Fruit fly (Drosophila melanogaster) whole organism, embryonic: Measurements from ENCODE around the gene PGAP2.

Experiments
- Asciz ChIP-seq: fragments of 200-800 bp; sonication (Bioruptor generic); optimal IDR thresholded peaks from 2 replicates; lab custom pipeline; 2017; ENCODE audit warnings: missing biosample characterization, mild to moderate bottlenecking, missing genetic modification characterization, missing genetic modification reagents
- Atf3 ChIP-seq: fragments of 200-800 bp; sonication (Bioruptor generic); optimal IDR thresholded peaks from 3 replicates; lab custom pipeline; 2016; ENCODE audit warnings: missing biosample characterization, missing genetic modification characterization
- Blimp-1 ChIP-seq: fragments of 200-800 bp; sonication (Bioruptor generic); optimal IDR thresholded peaks from 3 replicates; lab custom pipeline; 2018; ENCODE audit warnings: missing biosample characterization, missing genetic modification characterization, mild to moderate bottlenecking, moderate library complexity, missing genetic modification reagents
- BtbVII ChIP-seq: fragments of 200-800 bp; sonication (Bioruptor generic); optimal IDR thresholded peaks from 3 replicates; lab custom pipeline; 2017; ENCODE audit warnings: missing biosample characterization, mild to moderate bottlenecking, missing genetic modification characterization
- CG10209 ChIP-seq: fragments of 200-800 bp; sonication (Bioruptor generic); optimal IDR thresholded peaks from 3 replicates; lab custom pipeline; 2017; ENCODE audit warnings: missing biosample characterization, mild to moderate bottlenecking, missing genetic modification characterization, missing genetic modification reagents
- CG11247 ChIP-seq: fragments of 200-800 bp; sonication (Bioruptor generic); IDR thresholded peaks from 2 replicates; pipeline ENCODE4 v1.3.6; 2022; ENCODE audit warnings: missing biosample characterization, missing genetic modification characterization
- CG11696 ChIP-seq: fragments of 200-800 bp; sonication (Bioruptor generic); IDR thresholded peaks from 2 replicates; pipeline ENCODE4 v1.3.6; 2022; ENCODE audit warnings: missing biosample characterization, missing genetic modification characterization
- CG13287 ChIP-seq: fragments of 200-800 bp; sonication (Bioruptor generic); IDR thresholded peaks from 2 replicates; pipeline ENCODE4 v1.3.6; 2022; ENCODE audit warnings: missing biosample characterization, missing genetic modification characterization; ENCODE audit not compliant: partially characterized antibody
- CG17829 ChIP-seq: fragments of 200-800 bp; optimal IDR thresholded peaks from 2 replicates; lab custom pipeline; 2019; ENCODE audit warnings: missing biosample characterization, mild to moderate bottlenecking, missing genetic modification characterization, moderate library complexity
- CG2129 ChIP-seq: fragments of 200-800 bp; sonication (Bioruptor generic); IDR thresholded peaks from 2 replicates; pipeline ENCODE4 v1.3.6; 2022; ENCODE audit warnings: missing biosample characterization, missing genetic modification characterization; ENCODE audit not compliant: partially characterized antibody
- CG30020 ChIP-seq: fragments of 200-800 bp; optimal IDR thresholded peaks from 2 replicates; lab custom pipeline; 2019; ENCODE audit warnings: missing biosample characterization, mild to moderate bottlenecking, missing genetic modification characterization, moderate library complexity
- CG34224 ChIP-seq: fragments of 200-800 bp; sonication (Bioruptor generic); IDR thresholded peaks from 3 replicates; pipeline ENCODE4 v1.3.6; 2022; ENCODE audit warnings: missing biosample characterization, missing genetic modification characterization; ENCODE audit not compliant: partially characterized antibody
- CG3726 ChIP-seq: fragments of 200-800 bp; sonication (Bioruptor generic); IDR thresholded peaks from 3 replicates; pipeline ENCODE4, ENCODE4 v1.3.6; 2022; ENCODE audit warnings: missing biosample characterization, missing genetic modification characterization
- CG6175 ChIP-seq: fragments of 200-800 bp; sonication (Bioruptor generic); IDR thresholded peaks from 3 replicates; pipeline ENCODE4 v1.3.6; 2022; ENCODE audit warnings: missing biosample characterization, missing genetic modification characterization
- CG7271 ChIP-seq: fragments of 200-800 bp; sonication (Bioruptor generic); optimal IDR thresholded peaks from 2 replicates; lab custom pipeline; 2018; ENCODE audit warnings: missing biosample characterization, mild to moderate bottlenecking, missing genetic modification characterization, moderate library complexity
- CG9609 ChIP-seq: fragments of 200-800 bp; sonication (Bioruptor generic); optimal IDR thresholded peaks from 3 replicates; lab custom pipeline; 2016; ENCODE audit warnings: missing biosample characterization, missing genetic modification characterization
- CG9932 ChIP-seq: fragments of 200-800 bp; sonication (Bioruptor generic); IDR thresholded peaks from 2 replicates; pipeline ENCODE4 v1.3.6; 2022; ENCODE audit warnings: missing biosample characterization, missing genetic modification characterization
- Fer2 ChIP-seq: fragments of 200-800 bp; sonication (Bioruptor generic); optimal IDR thresholded peaks from 2 replicates; lab custom pipeline; 2018; ENCODE audit warnings: missing biosample characterization, mild to moderate bottlenecking, missing genetic modification characterization, moderate library complexity
- Gsc ChIP-seq: fragments of 200-800 bp; sonication (Bioruptor generic); IDR thresholded peaks from 2 replicates; pipeline ENCODE4 v1.3.6; 2022; ENCODE audit warnings: missing biosample characterization, missing genetic modification characterization
- Gug ChIP-seq: fragments of 200-800 bp; sonication (Bioruptor generic); IDR thresholded peaks from 4 replicates; pipeline ENCODE4 v1.3.6; 2022; ENCODE audit warnings: missing biosample characterization, missing genetic modification characterization
- HLH3B ChIP-seq: fragments of 200-800 bp; sonication (Bioruptor generic); IDR thresholded peaks from 2 replicates; pipeline ENCODE4 v1.3.6; 2022; ENCODE audit warnings: missing biosample characterization, missing genetic modification characterization
- HLHmδ ChIP-seq: fragments of 200-800 bp; sonication (Bioruptor generic); optimal IDR thresholded peaks from 2 replicates; lab custom pipeline; 2018; ENCODE audit warnings: missing biosample characterization, mild to moderate bottlenecking, missing genetic modification characterization, moderate library complexity
- Hr51 ChIP-seq, 2 experiments: fragments of 200-800 bp; sonication (Bioruptor generic); optimal IDR thresholded peaks; 2 replicates in 1 of 2; 3 replicates in 1 of 2; lab custom pipeline; 2016 to 2018; ENCODE audit warnings: missing biosample characterization in 2 of 2, missing genetic modification characterization in 2 of 2, mild to moderate bottlenecking in 1 of 2, moderate library complexity in 1 of 2
- MESR4 ChIP-seq: fragments of 200-800 bp; sonication (Bioruptor generic); optimal IDR thresholded peaks from 2 replicates; lab custom pipeline; 2018; ENCODE audit warnings: missing biosample characterization, mild to moderate bottlenecking, missing genetic modification characterization, moderate library complexity
- NFAT ChIP-seq: fragments of 200-800 bp; sonication (Bioruptor generic); IDR thresholded peaks from 2 replicates; pipeline ENCODE4 v1.3.6; 2022; ENCODE audit warnings: missing biosample characterization, missing genetic modification characterization
- Rx ChIP-seq: fragments of 200-800 bp; sonication (Bioruptor generic); IDR thresholded peaks from 2 replicates; pipeline ENCODE4 v1.3.6; 2022; ENCODE audit warnings: missing biosample characterization, missing genetic modification characterization
- Side ChIP-seq: fragments of 200-800 bp; sonication (Bioruptor generic); optimal IDR thresholded peaks from 2 replicates; lab custom pipeline; 2016; ENCODE audit warnings: missing biosample characterization, missing genetic modification characterization
- Ssrp ChIP-seq: fragments of 200-800 bp; sonication (Bioruptor generic); optimal IDR thresholded peaks from 2 replicates; lab custom pipeline; 2018; ENCODE audit warnings: missing biosample characterization, mild to moderate bottlenecking, missing genetic modification characterization, moderate library complexity
- Usf ChIP-seq: fragments of 200-800 bp; sonication (Bioruptor generic); optimal IDR thresholded peaks from 2 replicates; lab custom pipeline; 2017; ENCODE audit warnings: missing genotype, missing biosample characterization, missing genetic modification characterization
- abd-A ChIP-seq: fragments of 200-800 bp; sonication (Bioruptor generic); optimal IDR thresholded peaks from 3 replicates; lab custom pipeline; 2019; ENCODE audit warnings: missing biosample characterization, mild to moderate bottlenecking, missing genetic modification characterization, moderate library complexity
- ci ChIP-seq: fragments of 200-800 bp; sonication (Bioruptor generic); IDR thresholded peaks from 3 replicates; pipeline ENCODE4 v1.3.6; 2022; ENCODE audit warnings: missing biosample characterization, missing genetic modification characterization
- crol ChIP-seq: fragments of 200-800 bp; sonication (Bioruptor generic); IDR thresholded peaks from 2 replicates; pipeline ENCODE4 v1.3.6; 2022; ENCODE audit warnings: missing biosample characterization, missing genetic modification characterization
- crp ChIP-seq, 2 experiments: fragments of 200-800 bp; sonication (Bioruptor generic); optimal IDR thresholded peaks; 2 replicates in 1 of 2; 3 replicates in 1 of 2; lab custom pipeline; 2017; ENCODE audit warnings: missing biosample characterization in 2 of 2, missing genetic modification characterization in 2 of 2, mild to moderate bottlenecking in 1 of 2, moderate library complexity in 1 of 2
- da ChIP-seq: fragments of 200-800 bp; sonication (Bioruptor generic); optimal IDR thresholded peaks from 2 replicates; lab custom pipeline; 2016; ENCODE audit warnings: missing biosample characterization, missing genetic modification characterization
- dm ChIP-seq: fragments of 200-800 bp; sonication (Bioruptor generic); optimal IDR thresholded peaks from 3 replicates; lab custom pipeline; 2016; ENCODE audit warnings: missing biosample characterization, missing genetic modification characterization
- dmrt11E ChIP-seq: fragments of 200-800 bp; sonication (Bioruptor generic); optimal IDR thresholded peaks from 3 replicates; lab custom pipeline; 2018; ENCODE audit warnings: missing biosample characterization, mild to moderate bottlenecking, missing genetic modification characterization, moderate library complexity
- eyg ChIP-seq: fragments of 200-800 bp; sonication (Bioruptor generic); optimal IDR thresholded peaks from 3 replicates; lab custom pipeline; 2016; ENCODE audit warnings: missing biosample characterization, missing genetic modification characterization
- fd64A ChIP-seq: fragments of 200-800 bp; sonication (Bioruptor generic); optimal IDR thresholded peaks from 3 replicates; lab custom pipeline; 2018; ENCODE audit warnings: missing biosample characterization, mild to moderate bottlenecking, missing genetic modification characterization
- ken ChIP-seq: fragments of 200-800 bp; sonication (Bioruptor generic); IDR thresholded peaks from 3 replicates; pipeline ENCODE4 v1.3.6; 2022; ENCODE audit warnings: missing biosample characterization, missing genetic modification characterization
- lmd ChIP-seq: fragments of 200-800 bp; sonication (Bioruptor generic); IDR thresholded peaks from 2 replicates; pipeline ENCODE4 v1.3.6; 2022; ENCODE audit warnings: missing biosample characterization, missing genetic modification characterization
- oc ChIP-seq: fragments of 200-800 bp; sonication (Bioruptor generic); optimal IDR thresholded peaks from 2 replicates; lab custom pipeline; 2018; ENCODE audit warnings: missing biosample characterization, mild to moderate bottlenecking, missing genetic modification characterization, moderate library complexity
- org-1 ChIP-seq: fragments of 200-800 bp; sonication (Bioruptor generic); optimal IDR thresholded peaks from 2 replicates; lab custom pipeline; 2017; ENCODE audit warnings: missing biosample characterization, missing genetic modification characterization
- pan ChIP-seq, 4 experiments: fragments of >200 bp in 3 of 4; fragments of 200-800 bp in 1 of 4; sonication (Bioruptor generic) in 1 of 4; optimal IDR thresholded peaks in 3 of 4; IDR thresholded peaks in 1 of 4; 2 replicates each; pipeline versions ENCODE4 v1.3.6 to Lab custom; 2017 to 2022; ENCODE audit warnings: missing biosample characterization in 2 of 4, missing genetic modification characterization in 2 of 4, mixed read lengths in 1 of 4
- pho ChIP-seq: fragments of 200-800 bp; sonication (Bioruptor generic); optimal IDR thresholded peaks from 2 replicates; lab custom pipeline; 2016; ENCODE audit warnings: missing biosample characterization, missing genetic modification characterization
- pita ChIP-seq: fragments of 200-800 bp; sonication (Bioruptor generic); optimal IDR thresholded peaks from 2 replicates; lab custom pipeline; 2017; ENCODE audit warnings: missing biosample characterization, mild to moderate bottlenecking, missing genetic modification characterization
- slou ChIP-seq: fragments of 200-800 bp; sonication (Bioruptor generic); optimal IDR thresholded peaks from 3 replicates; lab custom pipeline; 2016; ENCODE audit warnings: missing biosample characterization, missing genetic modification characterization
- sug ChIP-seq: fragments of 200-800 bp; optimal IDR thresholded peaks from 2 replicates; lab custom pipeline; 2019; ENCODE audit warnings: missing biosample characterization, mild to moderate bottlenecking, missing genetic modification characterization, moderate library complexity
- ttk ChIP-seq: fragments of 200-800 bp; sonication (Bioruptor generic); IDR thresholded peaks from 2 replicates; pipeline ENCODE4 v2.1.2; 2022; ENCODE audit warnings: missing biosample characterization, missing genetic modification characterization

PGAP2 gene

DNA sequence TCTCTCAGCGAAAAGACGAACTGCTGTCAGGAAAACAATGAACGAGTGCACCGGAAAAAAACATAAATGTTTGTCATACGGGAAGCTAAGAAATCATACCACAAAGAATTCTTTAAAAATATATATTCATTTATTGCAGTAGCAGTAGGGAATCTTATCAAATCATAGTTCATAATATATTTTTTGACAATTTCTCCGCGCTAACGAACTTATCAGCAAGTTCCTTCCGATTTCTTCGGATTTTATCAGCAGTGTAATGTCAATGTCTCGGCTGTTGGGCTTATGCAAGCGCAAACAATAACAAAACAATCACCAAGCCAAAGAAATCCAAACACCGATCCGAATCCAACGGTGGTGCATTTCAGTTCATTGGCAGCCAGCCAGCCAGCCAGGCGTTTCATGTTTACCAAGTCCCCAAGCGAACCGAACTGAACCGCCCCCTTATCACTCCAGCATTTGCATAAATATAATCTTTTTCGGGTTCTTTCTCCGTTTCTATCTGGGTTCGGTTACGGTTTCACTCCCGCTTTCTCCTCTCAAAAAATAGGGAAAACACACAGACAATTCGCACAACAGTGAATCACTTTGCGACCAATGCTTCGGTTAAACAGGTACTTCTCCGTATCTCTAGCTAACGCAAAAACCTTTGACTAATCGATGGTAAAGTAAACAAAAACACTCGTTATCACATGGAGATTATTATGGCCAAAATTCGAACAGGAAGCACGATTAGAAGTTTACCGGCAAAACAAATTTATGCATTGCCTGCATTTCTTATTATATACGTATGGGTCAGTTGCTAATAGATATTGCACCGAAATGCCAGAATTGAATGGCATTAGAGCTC, 8.4 kb upstream of the PGAP2 start (continued):
- TF ChIP-seq Blimp-1 (GFP tag; lab: Kevin White, UChicago) (peak; percentile 56), oc (peak; percentile 57), CG6175 (no peak), eyg (GFP tag; lab: Kevin White, UChicago) (no peak), HLHmδ (no peak), Ssrp (tag; lab: Kevin White, UChicago) (peak; percentile 48), HLH3B (GFP tag; lab: Robert Waterston, UW) (0 out of 2 replicates have a peak, but pooled peaks have one; percentile 22), MESR4 (no peak), crp (GFP tag; optimal IDR thresholded peaks at IDR 0.05; lab: Kevin White, UChicago) (no peak), lmd (GFP tag; lab: Robert Waterston, UW) (no peak; the same call in 1 of the 2 replicates), org-1 (GFP tag; lab: Kevin White, UChicago) (peak; percentile 46), pan (optimal IDR thresholded peaks at IDR 0.05; lab: Kevin White, UChicago) (no peak), pan (GFP tag; optimal IDR thresholded peaks at IDR 0.05 in 1 of 2, IDR thresholded peaks at IDR 0.05 in 1 of 2) (no peak), CG13287 (GFP tag; lab: Robert Waterston, UW) (no peak), abd-A (no peak), BtbVII (GFP tag; lab: Kevin White, UChicago) (no peak), crol (GFP tag; lab: Robert Waterston, UW) (no peak), pita (no peak), CG11696 (GFP tag; lab: Robert Waterston, UW) (no peak), Gug (no peak), CG3726 (GFP tag; lab: Robert Waterston, UW) (no peak), Usf (GFP tag; lab: Kevin White, UChicago) (no peak), Fer2 (tag; lab: Kevin White, UChicago) (no peak), ken (GFP tag; lab: Robert Waterston, UW) (no peak), CG10209 (GFP tag; lab: Kevin White, UChicago) (peak; percentile 33), Atf3 (GFP tag; lab: Kevin White, UChicago) (peak; percentile 10), CG2129 (GFP tag; lab: Robert Waterston, UW) (no peak), CG34224 (GFP tag; lab: Robert Waterston, UW) (no peak), slou (GFP tag; lab: Kevin White, UChicago) (no peak), Side (GFP tag; lab: Kevin White, UChicago) (no peak), CG30020 (tag; lab: Kevin White, UChicago) (no peak), Rx (GFP tag; lab: Robert Waterston, UW) (no peak), fd64A (GFP tag; lab: Kevin White, UChicago) (peak; percentile 48), ttk (GFP tag; lab: Robert Waterston, UW) (no peak), ci (peak; percentile 70), sug (tag; lab: Kevin White, UChicago) (peak; percentile 13), da (no peak), dm (GFP tag; lab: Kevin White, UChicago) (no peak), Gsc (GFP tag; lab: Robert Waterston, UW) (no peak), Hr51 (GFP tag; optimal IDR thresholded peaks at IDR 0.05; lab: Kevin White, UChicago) (no peak), Asciz (GFP tag; lab: Kevin White, UChicago) (peak; percentile 54), dmrt11E (tag; lab: Kevin White, UChicago) (peak; percentile 55), CG17829 (tag; lab: Kevin White, UChicago) (peak; percentile 11), CG9609 (GFP tag; lab: Kevin White, UChicago) (peak; percentile 7), CG11247 (GFP tag; lab: Robert Waterston, UW) (no peak), CG9932 (GFP tag; lab: Robert Waterston, UW) (no peak), pho (GFP tag; lab: Kevin White, UChicago) (no peak), NFAT (no peak), CG7271 (no peak)
